Worm (Caenorhabditis elegans): ENCODE results near the gene mml-1.

ce11 chrIII:7358627-7359026 lies 15.9 kb downstream of the mml-1 start:
- TF ChIP-seq vab-15 (tag; optimal IDR thresholded peaks at IDR 0.05) (no peak), zip-4 (GFP tag; optimal IDR thresholded peaks at IDR 0.05) (no peak), fos-1 (tag; optimal IDR thresholded peaks at IDR 0.05) (no peak), aha-1 (tag; optimal IDR thresholded peaks at IDR 0.05) (no peak), irx-1 (tag; optimal IDR thresholded peaks at IDR 0.05) (no peak), aly-2 (tag; optimal IDR thresholded peaks at IDR 0.05) (no peak)
